Worm (Caenorhabditis elegans) whole organism, L4 larva: Measurements from ENCODE around the gene F56A8.9.
A peak's percentile ranks its signal among the peaks of the same experiment; 100 is the strongest.

ENCODE experiments used
- F10B5.3 ChIP-seq: sonication (generic microtip); optimal IDR thresholded peaks from 2 replicates; lab custom pipeline; 2016; ENCODE audit warnings: mild to moderate bottlenecking, missing genetic modification characterization, missing compliant biosample characterization
- F26F4.8 ChIP-seq: fragments of 200-800 bp; sonication (Bioruptor generic); conservative IDR thresholded peaks from 2 replicates; pipeline ENCODE4 v1.3.6; 2022; ENCODE audit warnings: missing genetic modification characterization, missing compliant biosample characterization
- F37D6.2 ChIP-seq: sonication (generic microtip); optimal IDR thresholded peaks from 2 replicates; lab custom pipeline; 2016; ENCODE audit warnings: mild to moderate bottlenecking, missing genetic modification characterization, missing compliant biosample characterization
- Y48G9A.11 ChIP-seq: fragments of 200-800 bp; sonication (Bioruptor generic); IDR thresholded peaks from 2 replicates; pipeline ENCODE4 v1.3.6; 2022; ENCODE audit warnings: missing genetic modification reagents, missing genetic modification characterization, missing compliant biosample characterization
- ceh-62 ChIP-seq: sonication (generic microtip); optimal IDR thresholded peaks from 2 replicates; lab custom pipeline; 2017; ENCODE audit warnings: missing biosample characterization, missing genetic modification characterization
- ces-1 ChIP-seq: fragments of 150-350 bp; sonication (generic microtip); optimal IDR thresholded peaks from 4 replicates; lab custom pipeline; 2014; ENCODE audit warnings: missing biosample characterization, missing genetic modification reagents, missing genetic modification characterization
- cey-2 ChIP-seq: sonication (generic microtip); optimal IDR thresholded peaks from 3 replicates; lab custom pipeline; 2017; ENCODE audit warnings: missing genetic modification characterization, mild to moderate bottlenecking, missing compliant biosample characterization, antibody characterized with exemption, borderline replicate concordance; ENCODE audit not compliant: insufficient read depth
- ctbp-1 ChIP-seq: fragments of 200-800 bp; sonication (Bioruptor generic); IDR thresholded peaks from 2 replicates; pipeline ENCODE4 v1.3.6; 2022; ENCODE audit warnings: missing genetic modification reagents, missing genetic modification characterization, missing compliant biosample characterization
- daf-12 ChIP-seq: fragments of 150-350 bp; optimal IDR thresholded peaks from 2 replicates; lab custom pipeline; 2014; ENCODE audit warnings: missing biosample characterization, missing genetic modification reagents, missing genetic modification characterization
- daf-16 ChIP-seq, 3 experiments: sonication (generic microtip); optimal IDR thresholded peaks; 2 replicates each; lab custom pipeline; 2016 to 2017; ENCODE audit warnings: missing genetic modification characterization in 3 of 3, missing genetic modification reagents in 3 of 3, mild to moderate bottlenecking in 2 of 3, missing compliant biosample characterization in 2 of 3, missing biosample characterization in 1 of 3, moderate library complexity in 1 of 3
- daf-8 ChIP-seq: fragments of 200-800 bp; sonication (Bioruptor generic); IDR thresholded peaks from 2 replicates; pipeline ENCODE4 v1.3.6; 2022; ENCODE audit warnings: missing genetic modification characterization, missing compliant biosample characterization
- dpl-1 ChIP-seq: fragments of 150-350 bp; optimal IDR thresholded peaks from 2 replicates; lab custom pipeline; 2014; ENCODE audit warnings: missing biosample characterization, missing genetic modification reagents, missing genetic modification characterization
- dve-1 ChIP-seq: sonication (generic microtip); optimal IDR thresholded peaks from 2 replicates; lab custom pipeline; 2017; ENCODE audit warnings: antibody characterized with exemption, mild to moderate bottlenecking, missing genetic modification characterization, missing compliant biosample characterization; ENCODE audit not compliant: insufficient read depth
- fos-1 ChIP-seq: fragments of 150-350 bp; optimal IDR thresholded peaks from 2 replicates; lab custom pipeline; 2014; ENCODE audit warnings: missing biosample characterization, missing genetic modification characterization
- jun-1 ChIP-seq: fragments of 150-350 bp; optimal IDR thresholded peaks from 2 replicates; lab custom pipeline; 2014; ENCODE audit warnings: missing biosample characterization, missing genetic modification reagents, missing genetic modification characterization
- lin-15B ChIP-seq: fragments of 150-350 bp; sonication (generic microtip); optimal IDR thresholded peaks from 3 replicates; lab custom pipeline; 2014; ENCODE audit warnings: missing biosample characterization, missing genetic modification characterization
- lin-39 ChIP-seq: fragments of 150-350 bp; optimal IDR thresholded peaks from 2 replicates; lab custom pipeline; 2014; ENCODE audit warnings: missing biosample characterization, missing genetic modification reagents, missing genetic modification characterization
- mep-1 ChIP-seq: fragments of 150-350 bp; sonication (generic microtip); optimal IDR thresholded peaks from 3 replicates; lab custom pipeline; 2014; ENCODE audit warnings: missing biosample characterization, missing genetic modification characterization
- mes-2 ChIP-seq: sonication (generic microtip); optimal IDR thresholded peaks from 2 replicates; lab custom pipeline; 2016; ENCODE audit warnings: missing genotype, mild to moderate bottlenecking, missing genetic modification characterization, missing compliant biosample characterization; ENCODE audit not compliant: poor library complexity, severe bottlenecking
- mxl-2 ChIP-seq: fragments of 200-800 bp; sonication (Bioruptor generic); conservative IDR thresholded peaks from 2 replicates; pipeline ENCODE4 v1.3.6; 2022; ENCODE audit warnings: missing genetic modification reagents, missing genetic modification characterization, missing compliant biosample characterization
- mxl-3 ChIP-seq: fragments of 200-800 bp; sonication (Bioruptor generic); optimal IDR thresholded peaks from 2 replicates; lab custom pipeline; 2018; ENCODE audit warnings: mild to moderate bottlenecking, missing genetic modification characterization, missing compliant biosample characterization
- nhr-11 ChIP-seq: fragments of 150-350 bp; optimal IDR thresholded peaks from 2 replicates; lab custom pipeline; 2014; ENCODE audit warnings: missing biosample characterization, missing genetic modification characterization
- nhr-111 ChIP-seq: fragments of 200-800 bp; sonication (Bioruptor generic); optimal IDR thresholded peaks from 2 replicates; lab custom pipeline; 2018; ENCODE audit warnings: mild to moderate bottlenecking, missing genetic modification characterization, missing compliant biosample characterization
- nhr-76 ChIP-seq: fragments of 150-350 bp; optimal IDR thresholded peaks from 2 replicates; lab custom pipeline; 2014; ENCODE audit warnings: missing biosample characterization, missing genetic modification characterization
- pha-4 ChIP-seq, 2 experiments: fragments of 150-350 bp in 1 of 2; fragments of 200-800 bp in 1 of 2; sonication (Bioruptor generic) in 1 of 2; IDR thresholded peaks in 1 of 2; optimal IDR thresholded peaks in 1 of 2; 2 replicates each; pipeline versions ENCODE4 v1.3.6 to Lab custom; 2014 to 2022; ENCODE audit warnings: missing genetic modification characterization in 2 of 2, missing genetic modification reagents in 2 of 2, missing biosample characterization in 1 of 2, missing compliant biosample characterization in 1 of 2
- php-3 ChIP-seq: fragments of 200-800 bp; sonication (Bioruptor generic); IDR thresholded peaks from 2 replicates; pipeline ENCODE4 v1.3.6; 2022; ENCODE audit warnings: missing genetic modification reagents, missing genetic modification characterization, missing compliant biosample characterization
- saeg-2 ChIP-seq: fragments of 200-800 bp; sonication (Bioruptor generic); IDR thresholded peaks from 2 replicates; pipeline ENCODE4 v1.3.6; 2022; ENCODE audit warnings: missing genetic modification reagents, missing genetic modification characterization, missing compliant biosample characterization
- tag-97 ChIP-seq: fragments of 200-800 bp; sonication (Bioruptor generic); IDR thresholded peaks from 2 replicates; pipeline ENCODE4 v1.3.6; 2022; ENCODE audit warnings: missing genetic modification characterization, missing compliant biosample characterization
- unc-62 ChIP-seq, 3 experiments: fragments of 150-350 bp in 1 of 3; sonication (generic microtip); optimal IDR thresholded peaks in 2 of 3; peaks in 1 of 3; 1 replicate in 1 of 3; 2 replicates in 2 of 3; lab custom pipeline; 2014 to 2017; ENCODE audit warnings: missing biosample characterization in 3 of 3, missing genetic modification characterization in 3 of 3, missing genetic modification reagents in 3 of 3, missing genotype in 1 of 3
- ztf-11 ChIP-seq: fragments of 150-350 bp; optimal IDR thresholded peaks from 2 replicates; lab custom pipeline; 2014; ENCODE audit warnings: missing biosample characterization, missing genetic modification characterization

Gene F56A8.9

ce11 chrIII:13254178-13254725 is at the start of gene F56A8.9:
Gene F56A8.9 (plus strand): TSS chrIII:13254675.
- TF ChIP-seq Y48G9A.11 (GFP tag; lab: Robert Waterston, UW) = no peak
- TF ChIP-seq daf-16 (GFP tag; optimal IDR thresholded peaks at IDR 0.05; lab: Kevin White, UChicago) = no peak
- peak; percentile 66 for TF ChIP-seq daf-16 (tag; optimal IDR thresholded peaks at IDR 0.05; lab: Kevin White, UChicago)
- TF ChIP-seq mes-2 (tag; lab: Kevin White, UChicago) = no peak
- no peak for TF ChIP-seq mxl-2 (GFP tag; lab: Robert Waterston, UW)

ce11 chrIII:13204682-13205081 is 49.8 kb upstream of the F56A8.9 start, which contains the start of gene Y39E4B.11:
Gene Y39E4B.11 (plus strand): TSS chrIII:13204982.
- TF ChIP-seq nhr-111 (GFP tag; lab: Kevin White, UChicago) (peak; percentile 58), ctbp-1 (0 out of 2 replicates have a peak, but pooled peaks have one; percentile 10), nhr-76 (no peak)

DNA sequence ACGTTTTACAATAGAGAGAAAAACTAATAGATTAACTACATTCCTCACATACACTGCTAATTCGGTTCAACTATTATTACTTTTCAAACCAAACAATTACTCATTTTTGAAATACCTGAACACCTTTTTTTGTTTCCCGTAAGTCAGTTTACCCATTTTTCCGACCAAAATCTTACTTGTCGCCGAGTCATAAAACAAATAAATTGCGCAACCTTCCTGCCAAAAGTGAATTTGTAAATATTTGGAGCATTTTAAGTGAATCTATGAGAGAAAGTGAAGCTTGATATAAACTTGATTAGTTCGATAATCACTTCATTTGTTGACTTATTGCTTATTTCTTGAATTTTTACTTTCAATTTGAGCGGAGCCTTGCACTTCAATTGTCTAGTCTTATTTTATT is 45.5 kb upstream of the F56A8.9 start:
- TF ChIP-seq ceh-62 (no peak), lin-39 (tag; lab: Kevin White, UChicago) (no peak), F26F4.8 (GFP tag; lab: Robert Waterston, UW) (no peak), fos-1 (tag; lab: Kevin White, UChicago) (no peak), mxl-3 (GFP tag; lab: Kevin White, UChicago) (no peak), ztf-11 (tag; lab: Kevin White, UChicago) (no peak), F10B5.3 (tag; lab: Kevin White, UChicago) (no peak), ces-1 (GFP tag; lab: Kevin White, UChicago) (no peak), nhr-11 (tag; lab: Kevin White, UChicago) (no peak), mep-1 (no peak), cey-2 (tag; lab: Kevin White, UChicago) (no peak)
- TF ChIP-seq, all 104 proteins: peak for 0

- TF ChIP-seq jun-1 (tag; lab: Kevin White, UChicago) (no peak), pha-4 (GFP tag; IDR thresholded peaks at IDR 0.05; lab: Robert Waterston, UW) (no peak), pha-4 (tag; optimal IDR thresholded peaks at IDR 0.05; lab: Kevin White, UChicago) (no peak), tag-97 (GFP tag; lab: Robert Waterston, UW) (no peak)
Observed at ce11 chrIII:13212366-13212765, 42.1 kb upstream of the F56A8.9 start, which contains the start of gene tsp-3. Gene tsp-3 (plus strand): TSS chrIII:13212666.

- TF ChIP-seq dpl-1 (GFP tag; lab: Kevin White, UChicago) (no peak), php-3 (GFP tag; lab: Robert Waterston, UW) (no peak), ctbp-1 (no peak), lin-15B (no peak), daf-12 (tag; lab: Kevin White, UChicago) (no peak), dve-1 (tag; lab: Kevin White, UChicago) (no peak), unc-62 (GFP tag; optimal IDR thresholded peaks at IDR 0.05 in 1 of 2; lab: Kevin White, UChicago) (peak in 1 of 2 experiments; percentile 92), unc-62 (tag; optimal IDR thresholded peaks at IDR 0.05; lab: Kevin White, UChicago) (no peak)
Observed at ce11 chrIII:13213111-13213510, 41.4 kb upstream of the F56A8.9 start.

DNA sequence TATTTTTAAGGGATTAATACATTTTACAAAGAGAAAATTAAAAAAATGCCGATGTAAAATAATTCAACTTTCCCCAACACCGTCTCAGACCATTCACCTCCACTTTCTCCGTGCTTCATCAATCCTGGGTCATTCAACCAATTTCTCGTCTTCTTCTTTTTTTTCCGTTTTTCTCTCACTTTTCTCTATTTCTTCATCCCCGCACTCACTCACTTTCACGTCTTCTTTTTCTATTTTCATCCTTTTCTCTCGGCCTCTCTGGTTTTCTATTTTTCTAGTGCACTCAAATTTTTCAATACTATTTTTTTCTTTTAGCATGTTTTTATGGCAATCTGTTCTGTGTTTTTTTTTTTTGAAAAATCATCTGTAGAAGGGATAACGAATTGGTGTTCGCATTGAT is 38.8 kb upstream of the F56A8.9 start:
- TF ChIP-seq daf-16 (GFP tag; optimal IDR thresholded peaks at IDR 0.05; lab: Kevin White, UChicago) (no peak), daf-16 (tag; optimal IDR thresholded peaks at IDR 0.05; lab: Kevin White, UChicago) (no peak), daf-8 (GFP tag; lab: Robert Waterston, UW) (no peak), F37D6.2 (tag; lab: Kevin White, UChicago) (no peak), saeg-2 (GFP tag; lab: Robert Waterston, UW) (no peak)
